Worm (Caenorhabditis elegans) whole organism, L2 larva: ENCODE data around the gene T01C3.11.

Experiments used
- alr-1 ChIP-seq: fragments of 150-350 bp; optimal IDR thresholded peaks from 2 replicates; lab custom pipeline; 2014; ENCODE audit warnings: missing biosample characterization, missing genetic modification characterization
- ama-1 ChIP-seq: fragments of 150-350 bp; optimal IDR thresholded peaks from 2 replicates; lab custom pipeline; 2018; ENCODE audit warnings: inconsistent platforms
- egl-27 ChIP-seq: sonication (generic microtip); optimal IDR thresholded peaks from 3 replicates; lab custom pipeline; 2017; ENCODE audit warnings: missing biosample characterization, missing genetic modification reagents, missing genetic modification characterization
- elt-1 ChIP-seq: fragments of 150-350 bp; optimal IDR thresholded peaks from 2 replicates; lab custom pipeline; 2014; ENCODE audit warnings: missing biosample characterization, missing genetic modification characterization
- lin-13 ChIP-seq: fragments of 150-350 bp; optimal IDR thresholded peaks from 2 replicates; lab custom pipeline; 2014; ENCODE audit warnings: missing biosample characterization, missing genetic modification reagents, missing genetic modification characterization
- lin-39 ChIP-seq: fragments of 150-350 bp; optimal IDR thresholded peaks from 2 replicates; lab custom pipeline; 2014; ENCODE audit warnings: missing biosample characterization, missing genetic modification reagents, missing genetic modification characterization
- lsy-2 ChIP-seq, 2 experiments: fragments of 150-350 bp in 1 of 2; sonication (generic microtip) in 1 of 2; optimal IDR thresholded peaks; 2 replicates each; lab custom pipeline; 2014 to 2017; ENCODE audit warnings: missing biosample characterization in 2 of 2, missing genetic modification characterization in 2 of 2
- sma-3 ChIP-seq: sonication (generic microtip); optimal IDR thresholded peaks from 2 replicates; lab custom pipeline; 2016; ENCODE audit warnings: missing genetic modification reagents, missing genetic modification characterization, missing compliant biosample characterization

DNA sequence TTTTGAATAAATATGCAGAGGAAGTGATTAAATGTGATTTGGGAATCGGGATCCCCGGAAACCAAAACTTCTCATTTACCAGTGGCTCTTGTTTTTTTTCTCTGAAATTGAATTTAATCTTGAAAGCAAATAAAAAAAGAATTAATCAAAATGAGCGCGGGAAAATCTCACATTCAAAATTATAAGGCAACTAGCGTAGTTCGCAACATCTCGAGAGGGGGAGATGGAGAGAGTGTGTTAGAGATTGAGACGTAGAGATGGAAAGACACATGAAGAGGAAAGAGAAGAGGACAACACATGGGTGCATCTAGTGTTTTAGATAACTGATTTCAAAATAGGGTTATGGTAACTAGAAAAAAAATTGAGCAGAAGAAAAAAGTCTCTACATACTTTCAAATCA lies 48.8 kb downstream of the T01C3.11 start, which contains the start of gene sdc-3:
- TF ChIP-seq sma-3 (GFP tag; lab: Kevin White, UChicago) = no peak
- TF ChIP-seq lsy-2 (tag; optimal IDR thresholded peaks at IDR 0.05; lab: Kevin White, UChicago) = no peak
- TF ChIP-seq lin-13 = no peak
- no peak for TF ChIP-seq elt-1 (tag; lab: Kevin White, UChicago)
- TF ChIP-seq ama-1 (lab: Kevin White, UChicago) = no peak
- TF ChIP-seq lin-39 (tag; lab: Kevin White, UChicago) = no peak
- no peak for TF ChIP-seq alr-1 (tag; lab: Kevin White, UChicago)
- TF ChIP-seq egl-27 (tag; lab: Kevin White, UChicago) = no peak
